Fruit fly (Drosophila melanogaster) whole organism, embryonic: Measurements from ENCODE around the gene CheB38b.

Source experiments
- B-H2 ChIP-seq: fragments of 200-800 bp; sonication (Bioruptor generic); optimal IDR thresholded peaks from 2 replicates; lab custom pipeline; 2018; ENCODE audit warnings: missing biosample characterization, mild to moderate bottlenecking, missing genetic modification characterization
- CG4424 ChIP-seq: fragments of 200-800 bp; sonication (Bioruptor generic); optimal IDR thresholded peaks from 3 replicates; lab custom pipeline; 2016; ENCODE audit warnings: missing biosample characterization, missing genetic modification characterization
- CG6854 ChIP-seq: fragments of 200-800 bp; sonication (Bioruptor generic); optimal IDR thresholded peaks from 3 replicates; lab custom pipeline; 2017; ENCODE audit warnings: missing biosample characterization, mild to moderate bottlenecking, missing genetic modification characterization
- CG8281 ChIP-seq: fragments of 200-800 bp; sonication (Bioruptor generic); optimal IDR thresholded peaks from 2 replicates; lab custom pipeline; 2018; ENCODE audit warnings: missing biosample characterization, mild to moderate bottlenecking, missing genetic modification characterization, moderate library complexity
- CoRest ChIP-seq: fragments of 200-800 bp; sonication (Bioruptor generic); optimal IDR thresholded peaks from 3 replicates; lab custom pipeline; 2018; ENCODE audit warnings: missing biosample characterization, mild to moderate bottlenecking, missing genetic modification characterization, moderate library complexity
- HLH54F ChIP-seq: fragments of 200-800 bp; sonication (Bioruptor generic); optimal IDR thresholded peaks from 3 replicates; lab custom pipeline; 2016; ENCODE audit warnings: missing biosample characterization, missing genetic modification characterization
- Sin3A ChIP-seq: fragments of >200 bp; optimal IDR thresholded peaks from 2 replicates; lab custom pipeline; 2018
- crp ChIP-seq, 2 experiments: fragments of 200-800 bp; sonication (Bioruptor generic); optimal IDR thresholded peaks; 2 replicates in 1 of 2; 3 replicates in 1 of 2; lab custom pipeline; 2017; ENCODE audit warnings: missing biosample characterization in 2 of 2, missing genetic modification characterization in 2 of 2, mild to moderate bottlenecking in 1 of 2, moderate library complexity in 1 of 2
- repo ChIP-seq: fragments of 200-800 bp; sonication (Bioruptor generic); optimal IDR thresholded peaks from 2 replicates; lab custom pipeline; 2016; ENCODE audit warnings: missing biosample characterization, missing genetic modification characterization
- sob ChIP-seq: fragments of 200-800 bp; sonication (Bioruptor generic); IDR thresholded peaks from 2 replicates; pipeline ENCODE4 v1.3.6; 2022; ENCODE audit warnings: missing biosample characterization, missing genetic modification characterization

DNA sequence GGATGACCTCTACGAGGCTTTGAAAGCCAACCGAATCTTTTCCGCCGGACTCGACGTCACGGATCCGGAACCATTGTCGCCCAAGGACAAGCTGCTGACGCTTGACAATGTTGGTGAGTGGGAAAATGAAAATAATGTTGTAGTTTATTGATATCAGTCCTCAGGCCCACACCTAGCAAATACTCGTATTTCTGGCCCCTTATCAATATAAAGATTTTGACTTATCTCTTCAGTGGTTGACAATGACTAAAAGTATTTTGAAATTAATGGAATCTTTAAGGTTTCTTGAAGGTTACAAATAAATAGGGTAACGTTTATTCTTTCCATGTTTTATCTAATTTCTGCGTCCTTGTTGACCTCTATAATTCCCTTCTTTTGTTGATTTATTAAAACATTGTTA lies 10.0 kb upstream of the CheB38b start:
- no peak for TF ChIP-seq repo (GFP tag; lab: Kevin White, UChicago)
- TF ChIP-seq CG8281 (tag; lab: Kevin White, UChicago), result no peak
- TF ChIP-seq CoRest (tag; lab: Kevin White, UChicago), result no peak
- no peak for TF ChIP-seq HLH54F (GFP tag; lab: Kevin White, UChicago)
- no peak for TF ChIP-seq Sin3A (lab: Kevin White, UChicago)
- no peak for TF ChIP-seq crp (GFP tag; optimal IDR thresholded peaks at IDR 0.05; lab: Kevin White, UChicago)
- TF ChIP-seq B-H2 (GFP tag; lab: Kevin White, UChicago), result no peak
- TF ChIP-seq CG6854 (GFP tag; lab: Kevin White, UChicago), result no peak
- TF ChIP-seq CG4424 (GFP tag; lab: Kevin White, UChicago), result no peak
- TF ChIP-seq sob, result no peak
